Worm (Caenorhabditis elegans) whole organism, L4/young adult: Measurements from ENCODE around the gene C56E10.3.

Experiments
- W03F9.2 ChIP-seq: fragments of 150-350 bp; optimal IDR thresholded peaks from 2 replicates; lab custom pipeline; 2014; ENCODE audit warnings: missing biosample characterization, missing genetic modification characterization
- dao-5 ChIP-seq: sonication (generic microtip); optimal IDR thresholded peaks from 2 replicates; lab custom pipeline; 2016; ENCODE audit warnings: missing genotype, missing genetic modification characterization, moderate library complexity, missing compliant biosample characterization
- him-1 ChIP-seq: sonication (generic microtip); optimal IDR thresholded peaks from 2 replicates; lab custom pipeline; 2016; ENCODE audit warnings: missing genotype, missing genetic modification reagents, missing genetic modification characterization, missing compliant biosample characterization

- TF ChIP-seq him-1 (tag; lab: Kevin White, UChicago) (no peak), W03F9.2 (tag; lab: Kevin White, UChicago) (no peak), dao-5 (tag; lab: Kevin White, UChicago) (no peak)
Observed at ce11 chrX:6668911-6669310, 23.5 kb downstream of the C56E10.3 start, which contains the start of gene nhr-137.
